Worm (Caenorhabditis elegans) whole organism, young adult: ENCODE results near the gene F55C12.2.

ENCODE experiments used
- B0019.2 ChIP-seq: fragments of 200-800 bp; sonication (Bioruptor generic); conservative IDR thresholded peaks from 2 replicates; pipeline ENCODE4 v1.3.6; 2022; ENCODE audit warnings: missing genetic modification reagents, missing genetic modification characterization, missing compliant biosample characterization
- B0035.1 ChIP-seq: sonication (generic microtip); optimal IDR thresholded peaks from 2 replicates; lab custom pipeline; 2016; ENCODE audit warnings: missing genetic modification characterization, mild to moderate bottlenecking, missing compliant biosample characterization, missing genotype, missing genetic modification reagents
- B0261.1 ChIP-seq: sonication (generic microtip); optimal IDR thresholded peaks from 2 replicates; lab custom pipeline; 2016; ENCODE audit warnings: mild to moderate bottlenecking, missing genetic modification characterization, moderate library complexity, missing compliant biosample characterization
- F33H1.4 ChIP-seq: fragments of 200-800 bp; sonication (Bioruptor generic); IDR thresholded peaks from 2 replicates; pipeline ENCODE4 v1.3.6; 2022; ENCODE audit warnings: missing genetic modification reagents, missing genetic modification characterization, missing compliant biosample characterization
- F57C9.4 ChIP-seq: sonication (generic microtip); optimal IDR thresholded peaks from 2 replicates; lab custom pipeline; 2017; ENCODE audit warnings: mild to moderate bottlenecking, missing genetic modification characterization, missing compliant biosample characterization
- T07F8.4 ChIP-seq: sonication (generic microtip); optimal IDR thresholded peaks from 2 replicates; lab custom pipeline; 2016; ENCODE audit warnings: mild to moderate bottlenecking, missing genetic modification characterization, moderate library complexity, missing compliant biosample characterization
- Y53G8AR.9 ChIP-seq: fragments of 200-800 bp; sonication (Bioruptor generic); conservative IDR thresholded peaks from 2 replicates; pipeline ENCODE4 v1.3.6; 2022; ENCODE audit warnings: missing genetic modification reagents, missing genetic modification characterization, missing compliant biosample characterization
- Y67H2A.10 ChIP-seq: fragments of 200-800 bp; sonication (Bioruptor generic); conservative IDR thresholded peaks from 2 replicates; pipeline ENCODE4 v1.3.6; 2022; ENCODE audit warnings: missing genetic modification reagents, missing genetic modification characterization, missing compliant biosample characterization
- Y79H2A.3 ChIP-seq: fragments of 200-800 bp; sonication (Bioruptor generic); conservative IDR thresholded peaks from 2 replicates; pipeline ENCODE4 v1.3.6; 2022; ENCODE audit warnings: missing genetic modification reagents, missing genetic modification characterization, missing compliant biosample characterization
- atf-7 ChIP-seq: sonication (generic microtip); optimal IDR thresholded peaks from 2 replicates; lab custom pipeline; 2017; ENCODE audit warnings: mild to moderate bottlenecking, missing genetic modification characterization, missing compliant biosample characterization
- attf-5 ChIP-seq: fragments of 200-800 bp; sonication (Bioruptor generic); optimal IDR thresholded peaks from 2 replicates; lab custom pipeline; 2018; ENCODE audit warnings: mild to moderate bottlenecking, missing genetic modification characterization, missing compliant biosample characterization
- cebp-1 ChIP-seq, 2 experiments: fragments of 200-800 bp in 1 of 2; sonication (Bioruptor generic) in 1 of 2; sonication (generic microtip) in 1 of 2; IDR thresholded peaks in 1 of 2; optimal IDR thresholded peaks in 1 of 2; 2 replicates each; pipeline versions ENCODE4 v1.3.6 to Lab custom; 2017 to 2022; ENCODE audit warnings: missing compliant biosample characterization in 2 of 2, missing genetic modification characterization in 2 of 2, mild to moderate bottlenecking in 1 of 2, missing genetic modification reagents in 1 of 2, moderate library complexity in 1 of 2
- ceh-100 ChIP-seq: fragments of 200-800 bp; sonication (Bioruptor generic); IDR thresholded peaks from 2 replicates; pipeline ENCODE4 v1.3.6; 2022; ENCODE audit warnings: missing genetic modification reagents, missing genetic modification characterization, missing compliant biosample characterization
- ceh-91 ChIP-seq: fragments of 200-800 bp; sonication (Bioruptor generic); IDR thresholded peaks from 2 replicates; pipeline ENCODE4 v1.3.6; 2022; ENCODE audit warnings: missing genetic modification reagents, missing genetic modification characterization, missing compliant biosample characterization
- egl-44 ChIP-seq: fragments of 200-800 bp; sonication (Bioruptor generic); IDR thresholded peaks from 2 replicates; pipeline ENCODE4 v1.3.6; 2022; ENCODE audit warnings: missing genetic modification reagents, missing genetic modification characterization, missing compliant biosample characterization
- fkh-3 ChIP-seq: sonication (generic microtip); optimal IDR thresholded peaks from 2 replicates; lab custom pipeline; 2016; ENCODE audit warnings: mild to moderate bottlenecking, missing genetic modification characterization, missing compliant biosample characterization
- hsf-1 ChIP-seq: fragments of 200-800 bp; sonication (Bioruptor generic); IDR thresholded peaks from 2 replicates; pipeline ENCODE4 v1.3.6; 2022; ENCODE audit warnings: missing genetic modification reagents, missing genetic modification characterization, missing compliant biosample characterization
- lin-35 ChIP-seq, 3 experiments: fragments of 150-350 bp in 2 of 3; sonication (generic microtip) in 1 of 3; optimal IDR thresholded peaks; 2 replicates each; lab custom pipeline; 2014 to 2018; ENCODE audit warnings: missing biosample characterization in 3 of 3, missing genetic modification characterization in 3 of 3, missing genetic modification reagents in 3 of 3
- madf-8 ChIP-seq: fragments of 200-800 bp; sonication (Bioruptor generic); conservative IDR thresholded peaks from 2 replicates; pipeline ENCODE4 v1.3.6; 2022; ENCODE audit warnings: missing genetic modification reagents, missing genetic modification characterization, missing compliant biosample characterization
- mxl-1 ChIP-seq: sonication (generic microtip); optimal IDR thresholded peaks from 2 replicates; lab custom pipeline; 2016; ENCODE audit warnings: missing genetic modification characterization, missing compliant biosample characterization
- nfyb-1 ChIP-seq: fragments of 200-800 bp; sonication (Bioruptor generic); IDR thresholded peaks from 2 replicates; pipeline ENCODE4 v1.3.6; 2022; ENCODE audit warnings: missing genetic modification reagents, missing genetic modification characterization, missing compliant biosample characterization
- nhr-120 ChIP-seq: fragments of 200-800 bp; sonication (Bioruptor generic); IDR thresholded peaks from 2 replicates; pipeline ENCODE4 v1.3.6; 2022; ENCODE audit warnings: missing genetic modification characterization, missing compliant biosample characterization
- nhr-27 ChIP-seq: fragments of 200-800 bp; sonication (Bioruptor generic); optimal IDR thresholded peaks from 2 replicates; lab custom pipeline; 2018; ENCODE audit warnings: mild to moderate bottlenecking, missing genetic modification characterization, moderate library complexity, missing compliant biosample characterization
- nhr-80 ChIP-seq: sonication (generic microtip); optimal IDR thresholded peaks from 2 replicates; lab custom pipeline; 2016; ENCODE audit warnings: missing genetic modification characterization, missing compliant biosample characterization
- nhr-90 ChIP-seq: sonication (generic microtip); optimal IDR thresholded peaks from 2 replicates; lab custom pipeline; 2016; ENCODE audit warnings: missing genotype, mild to moderate bottlenecking, missing genetic modification characterization, missing compliant biosample characterization
- repo-1 ChIP-seq: sonication (generic microtip); optimal IDR thresholded peaks from 2 replicates; lab custom pipeline; 2017; ENCODE audit warnings: mild to moderate bottlenecking, missing genetic modification characterization, missing compliant biosample characterization
- sdz-38 ChIP-seq: sonication (generic microtip); optimal IDR thresholded peaks from 2 replicates; lab custom pipeline; 2016; ENCODE audit warnings: missing genotype, missing genetic modification characterization, missing compliant biosample characterization
- sea-2 ChIP-seq: fragments of 200-800 bp; sonication (Bioruptor generic); IDR thresholded peaks from 2 replicates; pipeline ENCODE4 v1.3.6; 2022; ENCODE audit warnings: missing genetic modification characterization, missing compliant biosample characterization
- snpc-1.1 ChIP-seq: sonication (generic microtip); optimal IDR thresholded peaks from 2 replicates; lab custom pipeline; 2017; ENCODE audit warnings: missing genetic modification characterization, mild to moderate bottlenecking, missing compliant biosample characterization, antibody characterized with exemption, moderate library complexity, missing genotype, missing genetic modification reagents; ENCODE audit not compliant: insufficient read depth
- snpc-3.4 ChIP-seq: sonication (generic microtip); optimal IDR thresholded peaks from 2 replicates; lab custom pipeline; 2017; ENCODE audit warnings: missing genetic modification characterization, mild to moderate bottlenecking, missing compliant biosample characterization, antibody characterized with exemption, moderate library complexity, missing genotype, missing genetic modification reagents
- snpc-4 ChIP-seq, 5 experiments: fragments of 150-350 bp in 1 of 5; sonication (generic microtip) in 4 of 5; optimal IDR thresholded peaks; 2 replicates each; lab custom pipeline; 2014 to 2018; ENCODE audit warnings: missing genetic modification characterization in 5 of 5, missing biosample characterization in 3 of 5, antibody characterized with exemption in 2 of 5, mild to moderate bottlenecking in 2 of 5, missing compliant biosample characterization in 2 of 5, missing genotype in 2 of 5, moderate library complexity in 2 of 5, missing genetic modification reagents in 1 of 5
- unc-62 ChIP-seq: fragments of 150-350 bp; optimal IDR thresholded peaks from 2 replicates; lab custom pipeline; 2014; ENCODE audit warnings: missing biosample characterization, missing genetic modification reagents, missing genetic modification characterization
- zfh-2 ChIP-seq: fragments of 200-800 bp; sonication (Bioruptor generic); conservative IDR thresholded peaks from 2 replicates; pipeline ENCODE4 v1.3.6; 2022; ENCODE audit warnings: missing genetic modification reagents, missing genetic modification characterization, missing compliant biosample characterization
- zim-3 ChIP-seq: sonication (generic microtip); optimal IDR thresholded peaks from 2 replicates; lab custom pipeline; 2017; ENCODE audit warnings: mild to moderate bottlenecking, missing genetic modification characterization, moderate library complexity, missing compliant biosample characterization
- ztf-22 ChIP-seq: fragments of 200-800 bp; sonication (Bioruptor generic); optimal IDR thresholded peaks from 2 replicates; lab custom pipeline; 2018; ENCODE audit warnings: mild to moderate bottlenecking, missing genetic modification characterization, moderate library complexity, missing compliant biosample characterization

The F55C12.2 gene

ce11 chrII:5863893-5864292 lies 12.7 kb upstream of the F55C12.2 start, which contains the start of gene tag-234:
Gene tag-234, plus strand, starts transcription at chrII:5864193.
- TF ChIP-seq nhr-80 (tag; lab: Kevin White, UChicago) (peak; percentile 38), Y67H2A.10 (GFP tag; lab: Robert Waterston, UW) (no peak), Y79H2A.3 (no peak)

ce11 chrII:5865405-5866308 lies 11.0 kb upstream of the F55C12.2 start, which contains the start of gene F55C12.19:
Gene F55C12.19, plus strand, starts transcription at chrII:5866139.
- TF ChIP-seq lin-35 (GFP tag; optimal IDR thresholded peaks at IDR 0.05; lab: Kevin White, UChicago) (no peak), nhr-80 (tag; lab: Kevin White, UChicago) (peak; percentile 19), unc-62 (GFP tag; lab: Kevin White, UChicago) (peak; percentile 36)
- TF ChIP-seq, all 124 proteins: peak for 2

ce11 chrII:5866920-5867319 lies 9.7 kb upstream of the F55C12.2 start:
- TF ChIP-seq mxl-1 (tag; lab: Kevin White, UChicago) (no peak), Y53G8AR.9 (0 out of 2 replicates have a peak, but pooled peaks have one; percentile 45), nfyb-1 (GFP tag; lab: Robert Waterston, UW) (peak; percentile 87), cebp-1 (GFP tag; IDR thresholded peaks at IDR 0.05; lab: Robert Waterston, UW) (no peak), cebp-1 (tag; optimal IDR thresholded peaks at IDR 0.05; lab: Kevin White, UChicago) (peak; percentile 36), snpc-4 (GFP tag; optimal IDR thresholded peaks at IDR 0.05; lab: Kevin White, UChicago) (no peak), snpc-4 (tag; optimal IDR thresholded peaks at IDR 0.05; lab: Kevin White, UChicago) (peak in 1 of 4 experiments; percentile 13)

- peak; percentile 22 for TF ChIP-seq nhr-80 (tag; lab: Kevin White, UChicago)
- TF ChIP-seq nhr-27 (tag; lab: Kevin White, UChicago): no peak
These were observed 5.1 kb upstream of the F55C12.2 start for ce11 chrII:5871508-5871907.

- TF ChIP-seq B0261.1 (tag; lab: Kevin White, UChicago): no peak
- TF ChIP-seq zfh-2: no peak
- TF ChIP-seq lin-35 (GFP tag; optimal IDR thresholded peaks at IDR 0.05; lab: Kevin White, UChicago): no peak
- TF ChIP-seq nhr-80 (tag; lab: Kevin White, UChicago): peak; percentile 4
- TF ChIP-seq hsf-1 (GFP tag; lab: Robert Waterston, UW): no peak
- no peak for TF ChIP-seq Y79H2A.3
- no peak for TF ChIP-seq F33H1.4 (GFP tag; lab: Robert Waterston, UW)
- no peak for TF ChIP-seq F57C9.4 (tag; lab: Kevin White, UChicago)
These were observed 4.2 kb upstream of the F55C12.2 start for ce11 chrII:5872414-5872813.

- TF ChIP-seq fkh-3 (no peak), ztf-22 (GFP tag; lab: Kevin White, UChicago) (no peak), nhr-90 (tag; lab: Kevin White, UChicago) (no peak), attf-5 (GFP tag; lab: Kevin White, UChicago) (no peak), egl-44 (no peak), zim-3 (no peak), repo-1 (tag; lab: Kevin White, UChicago) (no peak), snpc-1.1 (tag; lab: Kevin White, UChicago) (no peak), cebp-1 (GFP tag; IDR thresholded peaks at IDR 0.05; lab: Robert Waterston, UW) (no peak), cebp-1 (tag; optimal IDR thresholded peaks at IDR 0.05; lab: Kevin White, UChicago) (no peak), atf-7 (tag; lab: Kevin White, UChicago) (no peak), T07F8.4 (tag; lab: Kevin White, UChicago) (no peak), sdz-38 (tag; lab: Kevin White, UChicago) (no peak), B0035.1 (tag; lab: Kevin White, UChicago) (no peak), sea-2 (no peak), Y53G8AR.9 (no peak), ceh-100 (GFP tag; lab: Robert Waterston, UW) (peak; percentile 94), snpc-3.4 (tag; lab: Kevin White, UChicago) (no peak), ceh-91 (GFP tag; lab: Robert Waterston, UW) (no peak), madf-8 (GFP tag; lab: Robert Waterston, UW) (no peak), B0019.2 (GFP tag; lab: Robert Waterston, UW) (no peak), nhr-120 (no peak)
These were observed 3.0 kb upstream of the F55C12.2 start, which contains the start of gene tex-2 for ce11 chrII:5873564-5874070. Gene tex-2, minus strand, starts transcription at chrII:5873614.
